Fruit fly (Drosophila melanogaster) whole organism, embryonic: ENCODE measurements around the gene CG34180.

ENCODE experiments used
- Adf1 ChIP-seq: fragments of 200-800 bp; sonication (Bioruptor generic); IDR thresholded peaks from 2 replicates; pipeline ENCODE4 v1.3.6; 2022; ENCODE audit warnings: missing biosample characterization, missing genetic modification characterization
- B-H2 ChIP-seq: fragments of 200-800 bp; sonication (Bioruptor generic); optimal IDR thresholded peaks from 2 replicates; lab custom pipeline; 2018; ENCODE audit warnings: missing biosample characterization, mild to moderate bottlenecking, missing genetic modification characterization
- BEAF-32 ChIP-seq: fragments of 200-800 bp; sonication (Bioruptor generic); optimal IDR thresholded peaks from 3 replicates; lab custom pipeline; 2017; ENCODE audit warnings: missing biosample characterization, missing genetic modification characterization, mild to moderate bottlenecking, moderate library complexity, missing genetic modification reagents
- Blimp-1 ChIP-seq: fragments of 200-800 bp; sonication (Bioruptor generic); optimal IDR thresholded peaks from 3 replicates; lab custom pipeline; 2018; ENCODE audit warnings: missing biosample characterization, missing genetic modification characterization, mild to moderate bottlenecking, moderate library complexity, missing genetic modification reagents
- BtbVII ChIP-seq: fragments of 200-800 bp; sonication (Bioruptor generic); optimal IDR thresholded peaks from 3 replicates; lab custom pipeline; 2017; ENCODE audit warnings: missing biosample characterization, mild to moderate bottlenecking, missing genetic modification characterization
- CG10209 ChIP-seq: fragments of 200-800 bp; sonication (Bioruptor generic); optimal IDR thresholded peaks from 3 replicates; lab custom pipeline; 2017; ENCODE audit warnings: missing biosample characterization, mild to moderate bottlenecking, missing genetic modification characterization, missing genetic modification reagents
- CG1024 ChIP-seq: fragments of 200-800 bp; sonication (Bioruptor generic); IDR thresholded peaks from 2 replicates; pipeline ENCODE4 v1.3.6; 2022; ENCODE audit warnings: missing biosample characterization, missing genetic modification characterization
- CG10366 ChIP-seq: fragments of 200-800 bp; sonication (Bioruptor generic); IDR thresholded peaks from 2 replicates; pipeline ENCODE4 v1.3.6; 2022; ENCODE audit warnings: missing biosample characterization, missing genetic modification characterization
- CG11085 ChIP-seq: fragments of 200-800 bp; sonication (Bioruptor generic); IDR thresholded peaks from 2 replicates; pipeline ENCODE4 v1.3.6; 2022; ENCODE audit warnings: missing biosample characterization, missing genetic modification characterization
- CG11247 ChIP-seq: fragments of 200-800 bp; sonication (Bioruptor generic); IDR thresholded peaks from 2 replicates; pipeline ENCODE4 v1.3.6; 2022; ENCODE audit warnings: missing biosample characterization, missing genetic modification characterization
- CG11456 ChIP-seq: fragments of 200-800 bp; sonication (Bioruptor generic); IDR thresholded peaks from 3 replicates; pipeline ENCODE4 v1.3.6; 2022; ENCODE audit warnings: missing biosample characterization, missing genetic modification characterization
- CG12391 ChIP-seq: fragments of 200-800 bp; sonication (Bioruptor generic); optimal IDR thresholded peaks from 3 replicates; lab custom pipeline; 2018; ENCODE audit warnings: missing biosample characterization, mild to moderate bottlenecking, missing genetic modification characterization, moderate library complexity
- CG12659 ChIP-seq: fragments of 200-800 bp; sonication (Bioruptor generic); optimal IDR thresholded peaks from 3 replicates; lab custom pipeline; 2017; ENCODE audit warnings: mild to moderate bottlenecking, missing biosample characterization, missing genetic modification reagents, missing genetic modification characterization
- CG12942 ChIP-seq: fragments of 200-800 bp; sonication (Bioruptor generic); optimal IDR thresholded peaks from 3 replicates; lab custom pipeline; 2016; ENCODE audit warnings: missing biosample characterization, missing genetic modification characterization
- CG14860 ChIP-seq: fragments of 200-800 bp; sonication (Bioruptor generic); IDR thresholded peaks from 3 replicates; pipeline ENCODE4 v1.3.6; 2022; ENCODE audit warnings: missing biosample characterization, missing genetic modification characterization; ENCODE audit not compliant: partially characterized antibody
- CG15269 ChIP-seq: fragments of 200-800 bp; sonication (Bioruptor generic); optimal IDR thresholded peaks from 2 replicates; lab custom pipeline; 2018; ENCODE audit warnings: missing biosample characterization, mild to moderate bottlenecking, missing genetic modification characterization, moderate library complexity
- CG15514 ChIP-seq: fragments of 200-800 bp; sonication (Bioruptor generic); optimal IDR thresholded peaks from 3 replicates; lab custom pipeline; 2017; ENCODE audit warnings: missing biosample characterization, missing genetic modification characterization, mild to moderate bottlenecking, moderate library complexity, missing genetic modification reagents
- CG1647 ChIP-seq: fragments of 200-800 bp; sonication (Bioruptor generic); optimal IDR thresholded peaks from 3 replicates; lab custom pipeline; 2016; ENCODE audit warnings: missing biosample characterization, missing genetic modification characterization
- CG16813 ChIP-seq: fragments of 200-800 bp; sonication (Bioruptor generic); IDR thresholded peaks from 3 replicates; pipeline ENCODE4 v1.3.6; 2022; ENCODE audit warnings: missing biosample characterization, missing genetic modification characterization; ENCODE audit not compliant: partially characterized antibody
- CG17359 ChIP-seq: fragments of 200-800 bp; sonication (Bioruptor generic); optimal IDR thresholded peaks from 3 replicates; lab custom pipeline; 2018; ENCODE audit warnings: missing biosample characterization, mild to moderate bottlenecking, missing genetic modification characterization, moderate library complexity
- CG18011 ChIP-seq: fragments of 200-800 bp; sonication (Bioruptor generic); optimal IDR thresholded peaks from 2 replicates; lab custom pipeline; 2017; ENCODE audit warnings: missing biosample characterization, missing genetic modification characterization, mild to moderate bottlenecking, moderate library complexity, missing genotype
- CG2875 ChIP-seq: fragments of 200-800 bp; sonication (Bioruptor generic); optimal IDR thresholded peaks from 2 replicates; lab custom pipeline; 2017; ENCODE audit warnings: missing biosample characterization, mild to moderate bottlenecking, missing genetic modification characterization, missing genetic modification reagents
- CG32772 ChIP-seq: fragments of 200-800 bp; sonication (Bioruptor generic); IDR thresholded peaks from 2 replicates; pipeline ENCODE4 v1.3.6; 2022; ENCODE audit warnings: missing biosample characterization, missing genetic modification characterization
- CG3281 ChIP-seq: fragments of 200-800 bp; sonication (Bioruptor generic); optimal IDR thresholded peaks from 3 replicates; lab custom pipeline; 2017; ENCODE audit warnings: missing biosample characterization, mild to moderate bottlenecking, missing genetic modification characterization
- CG34422 ChIP-seq: fragments of 200-800 bp; sonication (Bioruptor generic); IDR thresholded peaks from 3 replicates; pipeline ENCODE4 v1.3.6; 2022; ENCODE audit warnings: missing biosample characterization, missing genetic modification characterization
- CG5245 ChIP-seq: fragments of 200-800 bp; sonication (Bioruptor generic); optimal IDR thresholded peaks from 3 replicates; lab custom pipeline; 2016; ENCODE audit warnings: missing biosample characterization, missing genetic modification characterization
- CG7963 ChIP-seq: fragments of 200-800 bp; sonication (Bioruptor generic); IDR thresholded peaks from 3 replicates; pipeline ENCODE4 v1.3.6; 2022; ENCODE audit warnings: missing biosample characterization, missing genetic modification characterization; ENCODE audit not compliant: partially characterized antibody
- CG8089 ChIP-seq: fragments of 200-800 bp; sonication (Bioruptor generic); optimal IDR thresholded peaks from 3 replicates; lab custom pipeline; 2016; ENCODE audit warnings: missing biosample characterization, missing genetic modification characterization
- CoRest ChIP-seq: fragments of 200-800 bp; sonication (Bioruptor generic); optimal IDR thresholded peaks from 3 replicates; lab custom pipeline; 2018; ENCODE audit warnings: missing biosample characterization, mild to moderate bottlenecking, missing genetic modification characterization, moderate library complexity
- Dref ChIP-seq: fragments of 200-800 bp; sonication (Bioruptor generic); IDR thresholded peaks from 2 replicates; pipeline ENCODE4 v1.3.6; 2022; ENCODE audit warnings: missing biosample characterization, missing genetic modification characterization
- ERR ChIP-seq: fragments of 200-800 bp; sonication (Bioruptor generic); optimal IDR thresholded peaks from 2 replicates; lab custom pipeline; 2016; ENCODE audit warnings: missing biosample characterization, missing genetic modification characterization
- Ets65A ChIP-seq: fragments of 200-800 bp; sonication (Bioruptor generic); peaks from one replicate; lab custom pipeline; 2016; ENCODE audit warnings: missing biosample characterization, missing genetic modification characterization
- MESR4 ChIP-seq: fragments of 200-800 bp; sonication (Bioruptor generic); optimal IDR thresholded peaks from 2 replicates; lab custom pipeline; 2018; ENCODE audit warnings: missing biosample characterization, mild to moderate bottlenecking, missing genetic modification characterization, moderate library complexity
- NC2β ChIP-seq: fragments of 200-800 bp; sonication (Bioruptor generic); optimal IDR thresholded peaks from 2 replicates; lab custom pipeline; 2016; ENCODE audit warnings: missing biosample characterization, missing genetic modification characterization
- Nf-YB ChIP-seq: fragments of 200-800 bp; sonication (Bioruptor generic); optimal IDR thresholded peaks from 3 replicates; lab custom pipeline; 2019; ENCODE audit warnings: missing biosample characterization, mild to moderate bottlenecking, missing genetic modification characterization, moderate library complexity
- Rx ChIP-seq: fragments of 200-800 bp; sonication (Bioruptor generic); IDR thresholded peaks from 2 replicates; pipeline ENCODE4 v1.3.6; 2022; ENCODE audit warnings: missing biosample characterization, missing genetic modification characterization
- Usf ChIP-seq: fragments of 200-800 bp; sonication (Bioruptor generic); optimal IDR thresholded peaks from 2 replicates; lab custom pipeline; 2017; ENCODE audit warnings: missing genotype, missing biosample characterization, missing genetic modification characterization
- ara ChIP-seq: fragments of 200-800 bp; sonication (Bioruptor generic); IDR thresholded peaks from 2 replicates; pipeline ENCODE4 v1.3.6; 2022; ENCODE audit warnings: missing biosample characterization, missing genetic modification characterization
- ci ChIP-seq: fragments of 200-800 bp; sonication (Bioruptor generic); IDR thresholded peaks from 3 replicates; pipeline ENCODE4 v1.3.6; 2022; ENCODE audit warnings: missing biosample characterization, missing genetic modification characterization
- dimm ChIP-seq: fragments of 200-800 bp; sonication (Bioruptor generic); IDR thresholded peaks from 2 replicates; pipeline ENCODE4 v1.3.6; 2022; ENCODE audit warnings: missing biosample characterization, missing genetic modification characterization
- eve ChIP-seq, 2 experiments: fragments of >200 bp; optimal IDR thresholded peaks; 2 replicates each; lab custom pipeline; 2017; ENCODE audit warnings: missing biosample characterization in 2 of 2, missing genetic modification characterization in 2 of 2
- gfzf ChIP-seq: fragments of 200-800 bp; sonication (Bioruptor generic); optimal IDR thresholded peaks from 2 replicates; lab custom pipeline; 2016; ENCODE audit warnings: missing biosample characterization, mild to moderate bottlenecking, missing genetic modification characterization, moderate library complexity
- knrl ChIP-seq: fragments of 200-800 bp; sonication (Bioruptor generic); IDR thresholded peaks from 3 replicates; pipeline ENCODE4 v1.3.6; 2022; ENCODE audit warnings: missing biosample characterization, missing genetic modification characterization; ENCODE audit not compliant: partially characterized antibody
- salm ChIP-seq: fragments of 200-800 bp; sonication (Bioruptor generic); optimal IDR thresholded peaks from 2 replicates; lab custom pipeline; 2018; ENCODE audit warnings: missing biosample characterization, mild to moderate bottlenecking, missing genetic modification characterization
- schlank ChIP-seq: fragments of 200-800 bp; sonication (Bioruptor generic); optimal IDR thresholded peaks from 2 replicates; lab custom pipeline; 2018; ENCODE audit warnings: missing biosample characterization, mild to moderate bottlenecking, missing genetic modification characterization
- scrt ChIP-seq: fragments of 200-800 bp; sonication (Bioruptor generic); optimal IDR thresholded peaks from 2 replicates; lab custom pipeline; 2018; ENCODE audit warnings: missing biosample characterization, mild to moderate bottlenecking, missing genetic modification characterization, moderate library complexity
- slbo ChIP-seq: fragments of 200-800 bp; sonication (Bioruptor generic); IDR thresholded peaks from 2 replicates; pipeline ENCODE4 v1.3.6; 2022; ENCODE audit warnings: missing biosample characterization, missing genetic modification characterization
- stc ChIP-seq: fragments of 200-800 bp; sonication (Bioruptor generic); IDR thresholded peaks from 2 replicates; pipeline ENCODE4 v1.3.6; 2022; ENCODE audit warnings: missing biosample characterization, missing genetic modification characterization
- usp ChIP-seq: fragments of >200 bp; optimal IDR thresholded peaks from 2 replicates; lab custom pipeline; 2017; ENCODE audit warnings: missing biosample characterization, missing genetic modification characterization
- wor ChIP-seq: fragments of 200-800 bp; sonication (Bioruptor generic); IDR thresholded peaks from 2 replicates; pipeline ENCODE4 v1.3.6; 2022; ENCODE audit warnings: missing biosample characterization, missing genetic modification characterization

The CG34180 gene

dm6 chr2L:6024345-6024907 is 35.9 kb upstream of the CG34180 start, which contains the start of gene CG9107 (continued):
- TF ChIP-seq dimm (GFP tag; lab: Robert Waterston, UW) = no peak
- TF ChIP-seq salm = no peak
- TF ChIP-seq CG12659 (GFP tag; lab: Kevin White, UChicago) = peak; percentile 10
- TF ChIP-seq Rx (GFP tag; lab: Robert Waterston, UW) = no peak
- TF ChIP-seq CG3281 (GFP tag; lab: Kevin White, UChicago) = no peak
- TF ChIP-seq CG10209 (GFP tag; lab: Kevin White, UChicago) = no peak
- no peak for TF ChIP-seq CG1647 (GFP tag; lab: Kevin White, UChicago)
- peak; percentile 42; the same call in 1 of the 3 replicates for TF ChIP-seq ci (GFP tag; lab: Robert Waterston, UW)
- no peak for TF ChIP-seq Adf1 (GFP tag; lab: Robert Waterston, UW)
- TF ChIP-seq CG12942 (GFP tag; lab: Kevin White, UChicago) = no peak
- TF ChIP-seq Ets65A (GFP tag; lab: Kevin White, UChicago) = peak; percentile 69
- TF ChIP-seq CG11085 = no peak
- no peak for TF ChIP-seq CG15269 (tag; lab: Kevin White, UChicago)
- TF ChIP-seq MESR4 (GFP tag; lab: Kevin White, UChicago) = peak; percentile 39
- no peak for TF ChIP-seq Blimp-1 (GFP tag; lab: Kevin White, UChicago)
- TF ChIP-seq CG32772 = no peak
- TF ChIP-seq wor (GFP tag; lab: Robert Waterston, UW) = no peak
- no peak for TF ChIP-seq slbo (GFP tag; lab: Robert Waterston, UW)
- no peak for TF ChIP-seq CG11456 (GFP tag; lab: Robert Waterston, UW)
- no peak for TF ChIP-seq Nf-YB
- TF ChIP-seq usp (GFP tag; lab: Kevin White, UChicago) = no peak
- TF ChIP-seq CG7963 (GFP tag; lab: Robert Waterston, UW) = no peak
- no peak for TF ChIP-seq scrt
- no peak for TF ChIP-seq Dref (GFP tag; lab: Robert Waterston, UW)
- TF ChIP-seq CG17359 (tag; lab: Kevin White, UChicago) = peak; percentile 3
- no peak for TF ChIP-seq eve (GFP tag; optimal IDR thresholded peaks at IDR 0.05; lab: Kevin White, UChicago)
- TF ChIP-seq gfzf = peak; percentile 86
- no peak for TF ChIP-seq stc (GFP tag; lab: Robert Waterston, UW)
- peak; percentile 43; the same call in 1 of the 3 replicates for TF ChIP-seq knrl (GFP tag; lab: Robert Waterston, UW)
- 0 out of 3 replicates have a peak, but pooled peaks have one; percentile 38 for TF ChIP-seq CG34422
- peak; percentile 39 for TF ChIP-seq CG15514 (GFP tag; lab: Kevin White, UChicago)
- no peak for TF ChIP-seq CG10366
- TF ChIP-seq CG5245 = no peak
- TF ChIP-seq CG8089 (GFP tag; lab: Kevin White, UChicago) = no peak
- TF ChIP-seq CG16813 (GFP tag; lab: Robert Waterston, UW) = no peak
- TF ChIP-seq ERR = no peak
- no peak for TF ChIP-seq Usf (GFP tag; lab: Kevin White, UChicago)
- no peak for TF ChIP-seq CG1024 (GFP tag; lab: Robert Waterston, UW)
- no peak for TF ChIP-seq B-H2 (GFP tag; lab: Kevin White, UChicago)
- TF ChIP-seq CG2875 (GFP tag; lab: Kevin White, UChicago) = no peak
- TF ChIP-seq CoRest = no peak
- no peak for TF ChIP-seq BtbVII
- no peak for TF ChIP-seq CG18011 (GFP tag; lab: Kevin White, UChicago)
- TF ChIP-seq NC2β (GFP tag; lab: Kevin White, UChicago) = no peak
- TF ChIP-seq ara = no peak
- TF ChIP-seq schlank (tag; lab: Kevin White, UChicago) = no peak
- TF ChIP-seq CG12391 = no peak
- TF ChIP-seq CG14860 (GFP tag; lab: Robert Waterston, UW) = 0 out of 3 replicates have a peak, but pooled peaks have one; percentile 11
- peak; percentile 10 for TF ChIP-seq BEAF-32
- TF ChIP-seq CG11247 = no peak
